Worm (Caenorhabditis elegans) whole organism, dauer: Measurements from ENCODE around the gene madf-3.

ENCODE experiments used
- unc-62 ChIP-seq: sonication (generic microtip); optimal IDR thresholded peaks from 2 replicates; lab custom pipeline; 2017; ENCODE audit warnings: missing biosample characterization, missing genetic modification reagents, missing genetic modification characterization

Gene madf-3

DNA sequence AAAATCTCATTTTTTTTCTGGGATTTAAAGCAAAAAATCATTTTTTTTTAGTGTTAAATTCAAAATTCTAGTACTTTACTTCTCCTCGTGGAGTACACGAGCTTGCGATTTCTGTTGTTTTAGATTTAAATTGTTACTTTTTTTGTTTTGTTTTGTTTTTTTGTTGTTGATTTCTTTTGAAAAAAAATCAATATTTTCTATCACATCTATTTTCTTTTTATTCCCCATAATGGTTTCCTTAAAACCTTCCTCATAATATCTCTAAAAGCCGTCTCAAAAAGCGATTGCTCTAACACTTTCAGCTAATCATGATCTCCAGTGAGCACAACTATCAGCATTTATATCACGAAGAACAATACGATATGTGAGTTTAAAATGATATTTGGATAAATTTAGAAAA, at the start of gene madf-3:
TSS of gene madf-3 (plus strand) at position 301 of the 400 bp plus-strand sequence.
- no peak for TF ChIP-seq unc-62 (GFP tag; lab: Kevin White, UChicago)

DNA sequence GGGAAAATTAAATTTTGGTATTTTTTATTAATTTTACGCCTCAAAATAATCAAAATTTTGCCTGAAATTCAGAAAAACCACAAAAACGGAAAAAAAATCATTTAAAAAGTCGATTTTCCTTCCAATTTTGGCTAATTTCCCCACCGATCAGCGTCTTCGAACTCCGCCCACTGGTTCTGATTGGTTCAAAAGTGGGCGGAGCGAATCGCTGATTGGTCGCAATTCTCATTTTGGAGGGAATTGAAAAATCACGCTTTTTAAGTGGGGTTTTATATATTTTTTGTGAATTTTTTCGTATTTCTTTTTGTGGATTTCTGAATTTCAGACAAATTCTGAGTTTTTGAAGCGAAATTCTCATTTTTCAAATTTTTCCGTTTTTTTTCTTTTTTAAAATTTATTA, 47.6 kb upstream of the madf-3 start:
- no peak for TF ChIP-seq unc-62 (GFP tag; lab: Kevin White, UChicago)

DNA sequence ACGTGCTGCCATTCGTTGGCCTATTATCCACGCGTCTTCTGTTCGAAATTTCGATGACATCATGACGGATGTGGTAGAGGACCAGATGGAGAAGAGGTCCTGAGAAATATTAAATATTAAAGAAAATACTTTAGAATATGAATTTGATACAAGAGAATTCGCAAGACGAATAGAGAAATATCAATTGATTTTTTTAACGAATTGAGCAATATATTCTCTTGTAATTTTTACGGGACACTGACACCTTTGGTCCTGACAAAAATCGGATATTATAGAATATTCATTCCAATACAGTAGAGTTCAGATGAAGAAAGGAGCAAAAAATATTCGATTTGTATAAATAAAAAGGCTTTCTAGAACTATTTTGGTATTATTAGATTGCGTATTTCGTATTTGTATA, 46.4 kb upstream of the madf-3 start, which contains the start of gene C01F1.6:
TSS of gene C01F1.6 (minus strand) at position 101 of the 400 bp plus-strand sequence.
- TF ChIP-seq unc-62 (GFP tag; lab: Kevin White, UChicago) = no peak

DNA sequence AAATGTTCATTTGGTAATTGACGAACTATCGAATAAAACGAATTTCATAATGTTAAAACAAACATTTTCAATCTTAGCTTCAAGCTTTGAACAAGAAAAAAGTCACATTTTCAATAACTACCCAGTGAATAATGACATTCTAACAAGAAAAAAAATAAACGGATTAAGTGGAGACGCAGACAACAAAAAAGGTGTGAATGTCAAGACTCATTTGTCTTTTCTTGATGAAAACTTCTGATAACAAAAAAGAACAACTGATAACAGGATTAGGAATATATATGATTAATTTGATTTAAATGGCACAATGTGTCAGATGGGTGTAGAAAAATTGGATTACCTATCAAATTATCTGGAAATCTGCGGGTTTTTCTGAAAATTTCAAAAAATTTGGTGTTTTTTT, 46.0 kb upstream of the madf-3 start:
- TF ChIP-seq unc-62 (GFP tag; lab: Kevin White, UChicago) = no peak

DNA sequence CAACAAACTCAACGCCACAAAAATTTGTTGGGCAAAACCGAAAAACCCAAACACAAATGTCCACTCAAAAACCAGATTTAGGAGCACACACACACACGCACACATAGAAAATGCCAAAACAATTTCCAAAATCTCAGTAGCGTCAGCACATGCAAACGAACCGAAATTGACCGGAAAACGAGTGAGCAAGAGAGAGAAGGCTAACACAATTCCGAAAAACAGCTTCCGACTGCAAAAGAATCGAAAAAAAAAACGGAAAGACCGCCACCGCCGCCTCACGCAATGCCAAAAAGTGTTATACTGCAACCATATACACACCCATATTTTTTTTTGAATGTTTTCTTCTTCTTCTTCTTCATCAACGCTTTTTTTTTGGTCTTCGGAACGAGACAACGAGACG, 42.7 kb upstream of the madf-3 start:
- no peak for TF ChIP-seq unc-62 (GFP tag; lab: Kevin White, UChicago)

DNA sequence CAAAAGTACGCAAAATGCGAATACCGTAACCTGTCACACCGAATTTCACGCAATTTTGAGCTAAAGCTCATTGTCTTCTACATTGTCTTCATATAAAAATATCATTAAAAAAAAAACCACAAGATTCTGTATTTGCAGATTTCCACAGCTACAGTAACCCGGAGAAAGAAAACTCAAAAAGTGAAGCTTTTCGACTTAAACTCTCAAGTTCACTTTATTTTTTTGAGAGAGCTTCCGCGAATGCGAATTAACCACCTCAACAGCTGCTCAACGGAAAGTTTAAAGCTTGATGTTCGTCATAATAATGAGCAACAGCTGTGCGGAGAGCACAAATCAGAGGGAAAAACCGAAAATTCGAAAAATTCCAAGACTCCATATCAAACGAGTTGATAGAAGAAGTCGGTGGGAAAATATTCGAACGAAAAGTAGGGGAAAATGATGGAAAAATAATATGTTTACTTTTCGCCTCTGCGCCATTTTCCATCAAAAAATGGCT, 41.5 kb upstream of the madf-3 start:
- no peak for TF ChIP-seq unc-62 (GFP tag; lab: Kevin White, UChicago)

DNA sequence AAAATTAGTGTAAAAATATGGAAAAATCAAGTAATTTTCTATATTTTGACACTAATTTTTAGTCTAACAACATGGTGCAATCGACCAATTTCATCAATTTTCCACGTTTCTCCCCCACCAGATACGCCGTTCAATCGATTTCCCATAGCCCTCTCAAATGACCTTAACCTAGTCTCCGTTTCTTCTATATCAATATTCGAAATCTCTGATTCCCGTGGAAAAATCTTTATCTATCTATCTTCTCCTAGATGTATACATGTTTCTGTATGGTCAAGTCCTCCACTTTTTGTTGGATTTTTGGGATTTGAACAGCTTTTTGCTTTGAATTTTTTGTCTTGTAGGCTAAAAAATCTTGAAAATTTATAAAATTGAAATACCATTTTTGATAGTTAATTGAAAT, 40.4 kb upstream of the madf-3 start:
- TF ChIP-seq unc-62 (GFP tag; lab: Kevin White, UChicago) = no peak

DNA sequence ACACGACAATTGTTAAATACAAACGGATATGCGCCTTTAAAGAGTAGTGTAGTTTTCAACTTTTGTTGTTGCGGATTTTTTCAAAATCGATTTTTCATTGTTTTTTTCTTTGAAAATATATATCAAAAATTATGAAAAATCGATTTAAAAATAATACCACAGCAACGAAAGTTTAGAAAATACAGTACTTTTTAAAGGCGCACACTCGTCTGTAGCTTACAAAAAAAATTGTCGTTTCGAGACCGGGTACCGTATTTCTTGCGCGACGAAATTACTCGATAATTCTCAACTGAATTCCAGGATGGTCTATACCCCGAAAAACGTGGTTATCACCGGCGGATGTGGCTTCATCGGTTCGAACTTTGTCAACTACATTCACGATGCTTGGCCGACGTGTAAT, 39.7 kb upstream of the madf-3 start, which contains the start of gene rml-4:
TSS of gene rml-4 (plus strand) at position 301 of the 400 bp plus-strand sequence.
- TF ChIP-seq unc-62 (GFP tag; lab: Kevin White, UChicago) = no peak

DNA sequence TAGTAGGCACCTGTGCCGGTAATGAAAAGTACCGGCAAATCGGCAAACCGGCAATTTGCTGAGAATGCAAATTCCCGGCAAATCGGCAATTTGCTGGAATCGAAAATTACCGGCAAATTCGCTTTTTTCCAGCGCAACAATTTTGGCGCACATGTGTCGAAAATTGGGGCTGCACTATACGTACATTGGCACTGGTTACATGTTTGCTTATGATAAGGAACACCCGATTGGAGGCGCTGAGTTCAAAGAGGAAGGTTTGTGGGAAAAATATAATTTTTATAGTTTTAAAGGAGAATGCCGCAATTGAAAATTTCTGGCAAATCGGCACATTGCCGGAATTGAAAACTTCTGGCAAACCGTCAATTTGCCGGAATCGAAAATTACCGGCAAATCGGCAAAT, 37.3 kb upstream of the madf-3 start:
- TF ChIP-seq unc-62 (GFP tag; lab: Kevin White, UChicago) = no peak

DNA sequence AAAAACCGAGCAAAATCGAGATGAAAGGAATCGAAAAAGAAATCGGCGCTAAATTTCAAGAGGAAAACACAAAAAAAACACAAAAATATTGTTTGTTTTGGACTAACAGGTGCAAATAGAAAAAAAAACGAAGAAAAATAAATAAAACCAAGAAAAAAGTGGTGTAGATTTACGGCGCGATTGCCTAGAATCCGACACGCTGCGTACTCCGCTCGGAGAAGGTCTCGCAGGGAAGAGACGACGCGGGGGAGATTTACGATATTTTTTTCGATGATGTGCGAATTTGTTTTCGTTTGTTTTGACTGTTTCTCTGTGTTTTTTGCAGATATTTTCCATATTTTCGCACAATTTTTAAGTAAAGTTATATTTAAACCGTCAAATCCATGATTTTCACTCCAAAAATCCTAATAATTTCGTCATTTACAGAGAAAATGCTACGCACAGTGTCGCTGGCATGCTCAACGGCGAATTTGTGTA, 35.3 kb upstream of the madf-3 start, which contains the start of gene sco-1:
TSS of gene sco-1 (plus strand) at position 427 of the 477 bp plus-strand sequence.
- no peak for TF ChIP-seq unc-62 (GFP tag; lab: Kevin White, UChicago)

DNA sequence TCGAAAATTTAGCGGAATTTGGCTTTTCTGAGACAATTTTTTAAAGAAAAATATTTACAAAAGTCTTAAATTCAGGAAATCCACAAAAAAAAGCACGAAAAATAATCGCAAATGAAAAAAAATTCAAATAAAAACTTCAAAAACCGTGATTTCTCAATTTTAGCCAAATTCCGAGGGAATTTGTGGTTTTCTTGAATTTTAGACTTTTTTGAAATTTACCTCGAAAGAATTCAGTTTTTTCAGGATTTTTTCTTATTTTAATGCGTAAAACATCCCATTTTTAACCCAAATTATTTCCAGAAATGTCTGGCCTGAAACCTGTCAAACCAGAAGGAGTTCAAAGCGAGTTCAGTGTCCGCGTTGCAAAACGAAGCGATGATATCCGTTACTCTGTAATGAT, 33.2 kb upstream of the madf-3 start, which contains the start of gene gtf-2F1:
TSS of gene gtf-2F1 (plus strand) at position 301 of the 400 bp plus-strand sequence.
- no peak for TF ChIP-seq unc-62 (GFP tag; lab: Kevin White, UChicago)

DNA sequence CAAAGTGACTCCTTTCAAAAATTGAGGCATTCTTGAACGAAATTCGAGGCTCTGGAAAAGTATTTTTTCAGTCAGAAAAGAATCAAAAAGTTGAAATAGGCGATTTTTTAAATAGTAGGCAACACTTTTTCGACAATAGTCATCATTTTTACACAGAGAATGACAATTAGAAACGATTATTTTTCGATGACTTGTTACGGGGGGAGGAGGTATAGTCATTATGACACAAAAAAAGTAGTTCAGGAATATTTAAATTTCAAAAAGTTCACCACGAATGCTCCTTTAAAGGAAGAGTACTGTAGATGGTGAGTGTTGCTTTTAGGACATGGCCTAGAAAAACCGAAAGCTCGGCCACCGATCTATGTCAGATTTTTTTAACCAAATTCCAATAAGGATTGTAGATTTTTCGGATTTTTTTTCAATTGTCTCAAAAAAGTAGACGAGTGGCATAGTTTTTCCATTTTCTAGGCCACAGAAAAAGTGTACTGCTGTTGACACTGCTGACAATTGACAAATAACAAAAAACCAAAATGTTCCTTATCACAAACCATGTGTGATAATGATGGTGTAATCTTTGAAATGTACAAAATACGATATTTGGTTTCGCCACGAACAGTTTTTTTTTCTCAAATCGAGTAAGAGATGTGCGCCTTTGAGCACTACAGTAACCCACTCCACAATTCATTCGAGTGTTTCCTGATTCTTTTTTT, 27.5 kb upstream of the madf-3 start, which contains the start of gene Y52E8A.3:
TSS of gene Y52E8A.3 (minus strand) at position 51 of the 710 bp plus-strand sequence.
- no peak for TF ChIP-seq unc-62 (GFP tag; lab: Kevin White, UChicago)

DNA sequence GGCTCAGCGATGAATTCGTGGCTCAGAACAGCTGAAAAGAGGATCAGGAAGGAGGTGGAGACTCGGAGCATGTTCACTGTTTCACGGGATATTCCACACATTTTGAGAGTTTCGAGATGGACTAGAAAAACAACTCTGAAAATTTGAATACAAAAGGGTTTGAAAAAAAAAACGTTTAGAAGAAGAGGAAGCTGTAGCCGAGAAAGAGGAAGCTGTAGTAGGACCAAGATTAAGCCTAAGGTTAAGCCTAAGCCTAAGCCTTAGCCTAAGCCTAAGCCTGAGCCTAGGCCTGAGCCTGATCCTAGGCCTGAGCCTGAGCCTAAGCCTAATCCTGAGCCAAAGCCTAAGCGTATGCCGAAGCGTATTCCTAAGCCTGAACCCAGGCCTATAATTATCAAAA, 22.4 kb upstream of the madf-3 start, which contains the start of gene plep-1:
TSS of gene plep-1 (minus strand) at position 101 of the 400 bp plus-strand sequence.
- TF ChIP-seq unc-62 (GFP tag; lab: Kevin White, UChicago) = no peak

DNA sequence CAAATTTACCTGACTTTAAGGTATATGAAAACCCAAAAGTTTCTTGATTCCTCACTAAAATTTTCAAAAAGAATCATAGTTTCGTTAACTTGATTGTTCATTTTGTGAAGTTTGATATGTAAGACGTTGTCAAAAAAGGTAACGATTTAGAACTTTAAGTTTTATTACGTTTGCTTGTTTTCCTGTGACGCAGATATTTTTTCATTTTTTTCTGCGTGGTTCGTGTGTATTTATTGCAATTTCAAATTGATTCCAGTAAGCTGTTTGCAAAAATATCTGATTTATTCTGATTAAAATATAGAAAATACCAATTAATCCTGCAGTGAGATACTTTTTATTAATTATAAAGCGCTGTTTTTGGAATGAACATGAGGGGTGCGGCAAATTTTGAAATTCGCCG, 18.5 kb upstream of the madf-3 start, which contains the start of gene srw-40:
TSS of gene srw-40 (minus strand) at position 101 of the 400 bp plus-strand sequence.
- no peak for TF ChIP-seq unc-62 (GFP tag; lab: Kevin White, UChicago)

DNA sequence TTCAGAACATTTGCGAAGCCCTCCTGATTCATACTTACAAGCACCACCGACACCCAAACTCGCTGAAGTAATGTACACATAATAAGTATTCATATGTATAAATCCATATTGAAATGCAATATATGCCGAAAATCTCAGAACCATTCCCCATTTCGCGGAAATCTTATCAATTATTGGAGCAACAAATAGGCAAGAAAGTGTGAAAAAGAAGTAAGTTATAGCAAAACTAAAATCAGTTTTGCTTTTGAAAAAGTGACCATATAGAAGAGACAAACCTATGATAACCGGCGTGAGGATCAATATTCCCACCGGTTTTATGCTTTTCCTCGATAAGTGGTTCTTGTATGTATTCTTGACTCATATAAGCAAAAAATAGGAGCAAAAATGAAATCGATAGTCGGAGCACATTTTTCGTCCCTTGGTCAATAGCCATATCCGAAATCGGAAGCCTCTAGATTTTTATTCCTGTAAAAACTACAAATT, 15.0 kb upstream of the madf-3 start, which contains the start of gene Y52E8A.6:
TSS of gene Y52E8A.6 (minus strand) at position 433 of the 483 bp plus-strand sequence.
- TF ChIP-seq unc-62 (GFP tag; lab: Kevin White, UChicago) = no peak

DNA sequence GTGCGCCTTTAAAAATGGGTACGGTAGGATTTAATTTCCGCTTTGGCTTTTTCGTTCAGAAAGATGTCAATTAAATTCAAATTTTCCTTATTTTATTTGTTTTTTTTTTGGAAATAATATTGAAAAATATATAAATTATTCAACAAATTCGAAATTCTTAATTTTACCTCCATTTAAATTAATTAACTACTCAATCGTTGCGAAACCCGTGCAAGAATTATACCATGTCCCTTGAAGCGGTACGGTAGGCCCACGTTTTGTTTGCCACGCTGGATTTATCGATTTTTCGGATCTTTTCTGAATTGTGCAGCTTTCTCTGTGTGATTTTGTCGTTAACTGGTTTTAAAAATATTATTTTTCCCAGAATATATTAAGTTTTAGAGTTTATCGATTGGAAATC, 14.1 kb upstream of the madf-3 start, which contains the start of gene Y52E8A.2:
TSS of gene Y52E8A.2 (plus strand) at position 382 of the 400 bp plus-strand sequence.
- no peak for TF ChIP-seq unc-62 (GFP tag; lab: Kevin White, UChicago)
